Worm (Caenorhabditis elegans) whole organism, L3 larva: ENCODE results near the gene lex-1.
A peak's percentile ranks its signal among the peaks of the same experiment; 100 is the strongest.

Experiments used
- R02D3.7 ChIP-seq: fragments of 150-350 bp; optimal IDR thresholded peaks from 2 replicates; lab custom pipeline; 2014; ENCODE audit warnings: missing biosample characterization, missing genetic modification characterization
- aly-2 ChIP-seq: fragments of 150-350 bp; optimal IDR thresholded peaks from 2 replicates; lab custom pipeline; 2014; ENCODE audit warnings: missing biosample characterization, missing genetic modification characterization
- ama-1 ChIP-seq: fragments of 150-350 bp; optimal IDR thresholded peaks from 2 replicates; lab custom pipeline; 2018
- ceh-16 ChIP-seq: sonication (generic microtip); optimal IDR thresholded peaks from 2 replicates; lab custom pipeline; 2017; ENCODE audit warnings: missing biosample characterization, missing genetic modification characterization
- ceh-28 ChIP-seq: fragments of 150-350 bp; optimal IDR thresholded peaks from 2 replicates; lab custom pipeline; 2014; ENCODE audit warnings: missing biosample characterization, missing genetic modification reagents, missing genetic modification characterization
- ceh-82 ChIP-seq: fragments of 150-350 bp; optimal IDR thresholded peaks from 2 replicates; lab custom pipeline; 2014; ENCODE audit warnings: missing biosample characterization, missing genetic modification characterization
- ceh-9 ChIP-seq: sonication (generic microtip); optimal IDR thresholded peaks from 2 replicates; lab custom pipeline; 2018; ENCODE audit warnings: missing biosample characterization, missing genetic modification characterization
- daf-12 ChIP-seq: fragments of 150-350 bp; optimal IDR thresholded peaks from 2 replicates; lab custom pipeline; 2014; ENCODE audit warnings: missing biosample characterization, missing genetic modification reagents, missing genetic modification characterization
- egl-5 ChIP-seq: fragments of 150-350 bp; optimal IDR thresholded peaks from 2 replicates; lab custom pipeline; 2017; ENCODE audit warnings: missing biosample characterization, missing genetic modification reagents, missing genetic modification characterization, inconsistent platforms
- elt-1 ChIP-seq: fragments of 150-350 bp; optimal IDR thresholded peaks from 2 replicates; lab custom pipeline; 2014; ENCODE audit warnings: missing biosample characterization, missing genetic modification characterization
- elt-3 ChIP-seq, 3 experiments: fragments of 150-350 bp in 1 of 3; sonication (generic microtip) in 2 of 3; optimal IDR thresholded peaks; 2 replicates in 2 of 3; 4 replicates in 1 of 3; lab custom pipeline; 2014 to 2017; ENCODE audit warnings: missing biosample characterization in 3 of 3, missing genetic modification characterization in 3 of 3
- eor-1 ChIP-seq, 2 experiments: fragments of 150-350 bp; optimal IDR thresholded peaks; 2 replicates each; lab custom pipeline; 2014 to 2018; ENCODE audit warnings: missing biosample characterization in 2 of 2, missing genetic modification characterization in 2 of 2
- fkh-10 ChIP-seq: sonication (generic microtip); optimal IDR thresholded peaks from 2 replicates; lab custom pipeline; 2017; ENCODE audit warnings: missing biosample characterization, missing genetic modification reagents, missing genetic modification characterization
- fkh-2 ChIP-seq: fragments of 150-350 bp; optimal IDR thresholded peaks from 2 replicates; lab custom pipeline; 2014; ENCODE audit warnings: missing biosample characterization, missing genetic modification reagents, missing genetic modification characterization
- fos-1 ChIP-seq: fragments of 150-350 bp; optimal IDR thresholded peaks from 2 replicates; lab custom pipeline; 2014; ENCODE audit warnings: missing biosample characterization, missing genetic modification characterization
- jun-1 ChIP-seq: fragments of 150-350 bp; optimal IDR thresholded peaks from 2 replicates; lab custom pipeline; 2014; ENCODE audit warnings: missing biosample characterization, missing genetic modification reagents, missing genetic modification characterization
- lin-15B ChIP-seq: fragments of 150-350 bp; optimal IDR thresholded peaks from 2 replicates; lab custom pipeline; 2014; ENCODE audit warnings: missing biosample characterization, missing genetic modification characterization
- lin-39 ChIP-seq: fragments of 150-350 bp; optimal IDR thresholded peaks from 2 replicates; lab custom pipeline; 2018; ENCODE audit warnings: missing biosample characterization, missing genetic modification reagents, missing genetic modification characterization
- mdl-1 ChIP-seq: fragments of 150-350 bp; optimal IDR thresholded peaks from 2 replicates; lab custom pipeline; 2014; ENCODE audit warnings: missing biosample characterization, missing genetic modification characterization
- mml-1 ChIP-seq: fragments of 150-350 bp; sonication (generic microtip); optimal IDR thresholded peaks from 3 replicates; lab custom pipeline; 2014; ENCODE audit warnings: missing biosample characterization, missing genetic modification characterization
- nfya-1 ChIP-seq: sonication (generic microtip); optimal IDR thresholded peaks from 2 replicates; lab custom pipeline; 2017; ENCODE audit warnings: missing genetic modification characterization, mild to moderate bottlenecking, missing compliant biosample characterization, antibody characterized with exemption, moderate library complexity; ENCODE audit not compliant: insufficient read depth
- nhr-11 ChIP-seq: fragments of 150-350 bp; optimal IDR thresholded peaks from 2 replicates; lab custom pipeline; 2014; ENCODE audit warnings: missing biosample characterization, missing genetic modification characterization
- nhr-12 ChIP-seq: fragments of 150-350 bp; optimal IDR thresholded peaks from 2 replicates; lab custom pipeline; 2014; ENCODE audit warnings: missing biosample characterization, missing genetic modification characterization
- nhr-23 ChIP-seq: fragments of 150-350 bp; optimal IDR thresholded peaks from 2 replicates; lab custom pipeline; 2014; ENCODE audit warnings: missing biosample characterization, missing genetic modification reagents, missing genetic modification characterization
- nhr-25 ChIP-seq: sonication (generic microtip); optimal IDR thresholded peaks from 2 replicates; lab custom pipeline; 2017; ENCODE audit warnings: missing biosample characterization, missing genetic modification characterization
- nhr-28 ChIP-seq: fragments of 150-350 bp; optimal IDR thresholded peaks from 2 replicates; lab custom pipeline; 2014; ENCODE audit warnings: missing biosample characterization, missing genetic modification characterization
- nhr-77 ChIP-seq: fragments of 150-350 bp; optimal IDR thresholded peaks from 2 replicates; lab custom pipeline; 2014; ENCODE audit warnings: missing biosample characterization, missing genetic modification characterization
- skn-1 ChIP-seq: fragments of 150-350 bp; optimal IDR thresholded peaks from 2 replicates; lab custom pipeline; 2014; ENCODE audit warnings: missing biosample characterization, missing genetic modification characterization
- tbx-2 ChIP-seq: sonication (generic microtip); optimal IDR thresholded peaks from 2 replicates; lab custom pipeline; 2016; ENCODE audit warnings: mild to moderate bottlenecking, missing genetic modification characterization, missing compliant biosample characterization
- unc-39 ChIP-seq: sonication (generic microtip); optimal IDR thresholded peaks from 4 replicates; lab custom pipeline; 2017; ENCODE audit warnings: missing biosample characterization, missing genetic modification characterization
- unc-62 ChIP-seq: fragments of 150-350 bp; sonication (generic microtip); optimal IDR thresholded peaks from 4 replicates; lab custom pipeline; 2014; ENCODE audit warnings: missing biosample characterization, missing genetic modification reagents, missing genetic modification characterization
- ztf-11 ChIP-seq: fragments of 150-350 bp; optimal IDR thresholded peaks from 2 replicates; lab custom pipeline; 2014; ENCODE audit warnings: missing biosample characterization, missing genetic modification characterization
- ztf-4 ChIP-seq: fragments of 150-350 bp; optimal IDR thresholded peaks from 2 replicates; lab custom pipeline; 2014; ENCODE audit warnings: missing biosample characterization, missing genetic modification characterization

lex-1 gene

ce11 chrIV:12110339-12110738 is 31.1 kb downstream of the lex-1 start, which contains the start of gene col-129:
col-129 (minus strand) TSS chrIV:12110439.
- TF ChIP-seq ceh-16 (tag; lab: Kevin White, UChicago) (no peak), ceh-9 (no peak), tbx-2 (tag; lab: Kevin White, UChicago) (no peak), ztf-4 (tag; lab: Kevin White, UChicago) (no peak), eor-1 (tag; optimal IDR thresholded peaks at IDR 0.05; lab: Kevin White, UChicago) (no peak), nhr-77 (tag; lab: Kevin White, UChicago) (no peak), egl-5 (tag; lab: Kevin White, UChicago) (no peak), ztf-11 (no peak), elt-1 (tag; lab: Kevin White, UChicago) (no peak), ama-1 (lab: Kevin White, UChicago) (no peak), jun-1 (tag; lab: Kevin White, UChicago) (no peak), skn-1 (no peak), nhr-12 (tag; lab: Kevin White, UChicago) (no peak), nhr-28 (tag; lab: Kevin White, UChicago) (no peak)
- TF ChIP-seq, all 47 proteins: peak for 0

- TF ChIP-seq unc-62 (GFP tag; lab: Kevin White, UChicago) (no peak), ceh-16 (tag; lab: Kevin White, UChicago) (no peak), lin-15B (tag; lab: Kevin White, UChicago) (no peak), ceh-28 (tag; lab: Kevin White, UChicago) (no peak), aly-2 (no peak), mml-1 (tag; lab: Kevin White, UChicago) (no peak), elt-3 (tag; optimal IDR thresholded peaks at IDR 0.05; lab: Kevin White, UChicago) (no peak), unc-39 (tag; lab: Kevin White, UChicago) (no peak), fos-1 (tag; lab: Kevin White, UChicago) (no peak), nhr-23 (tag; lab: Kevin White, UChicago) (no peak), R02D3.7 (tag; lab: Kevin White, UChicago) (no peak)
- TF ChIP-seq, all 47 proteins: peak for 0
Observed at ce11 chrIV:12111477-12111876, 32.2 kb downstream of the lex-1 start, which contains the start of gene dlc-2. dlc-2 (minus strand) TSS chrIV:12111577.

- TF ChIP-seq daf-12 (no peak), ceh-82 (no peak), nfya-1 (tag; lab: Kevin White, UChicago) (peak; percentile 17), mml-1 (tag; lab: Kevin White, UChicago) (no peak), fkh-10 (GFP tag; lab: Kevin White, UChicago) (no peak), egl-5 (tag; lab: Kevin White, UChicago) (peak; percentile 43), mdl-1 (tag; lab: Kevin White, UChicago) (no peak), lin-39 (tag; lab: Kevin White, UChicago) (no peak), unc-39 (tag; lab: Kevin White, UChicago) (no peak), eor-1 (tag; optimal IDR thresholded peaks at IDR 0.05; lab: Kevin White, UChicago) (no peak), nhr-25 (no peak), ceh-28 (tag; lab: Kevin White, UChicago) (no peak), ceh-9 (no peak)
Observed at ce11 chrIV:12113056-12113455, 33.8 kb downstream of the lex-1 start.

ce11 chrIV:12114498-12114897 is 35.2 kb downstream of the lex-1 start:
- TF ChIP-seq nfya-1 (tag; lab: Kevin White, UChicago) (peak; percentile 17), ztf-11 (no peak), ama-1 (lab: Kevin White, UChicago) (no peak), fkh-2 (no peak), fos-1 (tag; lab: Kevin White, UChicago) (no peak), fkh-10 (GFP tag; lab: Kevin White, UChicago) (peak; percentile 81)

DNA sequence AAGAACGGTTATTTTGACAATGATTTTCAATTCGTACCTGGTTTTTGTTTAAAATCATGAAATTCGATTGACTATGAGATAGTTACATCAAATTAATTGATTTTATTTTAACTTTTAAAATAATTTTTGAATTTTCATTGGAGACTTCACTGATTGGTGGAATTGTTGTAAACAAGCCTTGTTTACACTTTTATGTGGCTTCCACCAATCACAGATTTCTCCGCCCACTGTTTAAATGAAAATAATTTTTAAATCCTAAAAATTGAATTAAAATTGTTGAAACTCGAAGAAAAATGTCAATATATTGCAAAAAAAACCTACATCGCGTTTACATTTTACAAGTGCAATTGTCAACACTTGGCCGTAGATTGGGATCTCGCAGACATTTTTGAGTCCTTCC is 41.3 kb downstream of the lex-1 start:
- TF ChIP-seq ztf-4 (tag; lab: Kevin White, UChicago) (no peak), elt-1 (tag; lab: Kevin White, UChicago) (no peak), nhr-11 (tag; lab: Kevin White, UChicago) (no peak), nfya-1 (tag; lab: Kevin White, UChicago) (peak; percentile 97)
- TF ChIP-seq, all 47 proteins: peak for 1
